Worm (Caenorhabditis elegans) whole organism, early embryonic: Measurements from ENCODE around the gene B0391.14.
A peak's percentile ranks its signal among the peaks of the same experiment; 100 is the strongest.

Experiments used
- B0310.2 ChIP-seq: sonication (generic microtip); optimal IDR thresholded peaks from 2 replicates; lab custom pipeline; 2016; ENCODE audit warnings: mild to moderate bottlenecking, missing genetic modification characterization, missing compliant biosample characterization
- F13C5.2 ChIP-seq: sonication (generic microtip); optimal IDR thresholded peaks from 2 replicates; lab custom pipeline; 2017; ENCODE audit warnings: mild to moderate bottlenecking, missing genetic modification characterization, inconsistent platforms, missing compliant biosample characterization
- aly-1 ChIP-seq: sonication (generic microtip); optimal IDR thresholded peaks from 2 replicates; lab custom pipeline; 2016; ENCODE audit warnings: missing genetic modification characterization, missing compliant biosample characterization
- ama-1 ChIP-seq: fragments of 150-350 bp; optimal IDR thresholded peaks from 2 replicates; lab custom pipeline; 2014
- ceh-13 ChIP-seq: fragments of 200-800 bp; sonication (Bioruptor generic); optimal IDR thresholded peaks from 2 replicates; lab custom pipeline; 2018; ENCODE audit warnings: mild to moderate bottlenecking, missing genetic modification characterization, missing compliant biosample characterization
- ceh-36 ChIP-seq: sonication (generic microtip); optimal IDR thresholded peaks from 2 replicates; lab custom pipeline; 2016; ENCODE audit warnings: missing genetic modification characterization, inconsistent platforms, missing compliant biosample characterization
- ets-7 ChIP-seq: sonication (generic microtip); optimal IDR thresholded peaks from 2 replicates; lab custom pipeline; 2016; ENCODE audit warnings: missing genotype, missing genetic modification characterization, missing compliant biosample characterization
- flt-1 ChIP-seq: fragments of 200-800 bp; sonication (Bioruptor generic); IDR thresholded peaks from 2 replicates; pipeline ENCODE4 v1.3.6; 2022; ENCODE audit warnings: missing genetic modification characterization, missing compliant biosample characterization
- hmbx-1 ChIP-seq: sonication (generic microtip); optimal IDR thresholded peaks from 2 replicates; lab custom pipeline; 2016; ENCODE audit warnings: mild to moderate bottlenecking, missing genetic modification characterization, missing compliant biosample characterization
- hmg-4 ChIP-seq: fragments of 200-800 bp; sonication (Bioruptor generic); optimal IDR thresholded peaks from 2 replicates; lab custom pipeline; 2018; ENCODE audit warnings: mild to moderate bottlenecking, missing genetic modification characterization, missing compliant biosample characterization
- hnd-1 ChIP-seq: sonication (generic microtip); optimal IDR thresholded peaks from 2 replicates; lab custom pipeline; 2016; ENCODE audit warnings: missing genetic modification characterization, missing compliant biosample characterization
- pes-1 ChIP-seq: fragments of 200-800 bp; sonication (Bioruptor generic); IDR thresholded peaks from 2 replicates; pipeline ENCODE4 v1.3.6; 2022; ENCODE audit warnings: missing genetic modification reagents, missing genetic modification characterization, missing compliant biosample characterization
- scrt-1 ChIP-seq: fragments of 200-800 bp; sonication (Bioruptor generic); IDR thresholded peaks from 2 replicates; pipeline ENCODE4 v1.3.6; 2022; ENCODE audit warnings: missing genetic modification characterization, missing compliant biosample characterization
- sea-1 ChIP-seq: fragments of 200-800 bp; sonication (Bioruptor generic); conservative IDR thresholded peaks from 2 replicates; pipeline ENCODE4 v1.3.6; 2022; ENCODE audit warnings: missing genetic modification characterization, missing compliant biosample characterization
- tbx-11 ChIP-seq: fragments of 200-800 bp; sonication (Bioruptor generic); IDR thresholded peaks from 2 replicates; pipeline ENCODE4 v1.3.6; 2022; ENCODE audit warnings: missing genetic modification characterization, missing compliant biosample characterization
- tbx-37 ChIP-seq: fragments of 200-800 bp; sonication (Bioruptor generic); conservative IDR thresholded peaks from 2 replicates; pipeline ENCODE4 v1.3.6; 2022; ENCODE audit warnings: missing genetic modification reagents, missing genetic modification characterization, missing compliant biosample characterization
- tra-4 ChIP-seq: sonication (generic microtip); optimal IDR thresholded peaks from 2 replicates; lab custom pipeline; 2017; ENCODE audit warnings: missing genetic modification characterization, missing compliant biosample characterization

Gene B0391.14

ce11 chrV:15566511-15567178, 33.0 kb downstream of the B0391.14 start:
- no peak for TF ChIP-seq hnd-1 (tag; lab: Kevin White, UChicago)
- no peak for TF ChIP-seq tbx-37 (GFP tag; lab: Robert Waterston, UW)
- TF ChIP-seq ama-1 = no peak
- TF ChIP-seq sea-1 (GFP tag; lab: Robert Waterston, UW) = no peak
- no peak for TF ChIP-seq F13C5.2 (tag; lab: Kevin White, UChicago)
- no peak for TF ChIP-seq tra-4
- no peak for TF ChIP-seq scrt-1 (GFP tag; lab: Robert Waterston, UW)
- TF ChIP-seq flt-1 (GFP tag; lab: Robert Waterston, UW) = no peak
- TF ChIP-seq ets-7 (tag; lab: Kevin White, UChicago) = no peak
- TF ChIP-seq ceh-36 = no peak
- no peak for TF ChIP-seq hmg-4
- TF ChIP-seq B0310.2 (tag; lab: Kevin White, UChicago) = no peak
- no peak for TF ChIP-seq pes-1 (GFP tag; lab: Robert Waterston, UW)
- TF ChIP-seq ceh-13 (GFP tag; lab: Kevin White, UChicago) = no peak
- TF ChIP-seq aly-1 (tag; lab: Kevin White, UChicago) = no peak
- no peak for TF ChIP-seq tbx-11 (GFP tag; lab: Robert Waterston, UW)

DNA sequence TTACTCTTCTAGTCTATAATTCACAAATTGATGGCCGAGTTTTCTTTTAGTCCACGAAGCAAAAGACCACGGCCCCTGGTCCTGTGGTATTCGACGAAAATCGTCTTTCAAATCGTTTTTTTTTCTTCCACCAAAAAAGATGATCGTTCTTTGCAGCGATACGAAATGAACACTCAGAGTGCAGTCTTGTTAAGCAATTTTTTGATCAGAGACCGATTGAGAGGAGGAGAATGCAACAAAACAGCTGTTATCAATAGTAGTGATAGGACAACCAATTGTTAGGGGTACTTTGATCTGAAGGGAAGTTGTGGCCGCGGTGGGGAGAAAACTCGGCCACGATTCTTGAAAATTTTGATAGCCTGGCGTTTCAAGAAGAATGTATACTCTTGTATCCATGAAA, 35.7 kb downstream of the B0391.14 start:
- TF ChIP-seq aly-1 (tag; lab: Kevin White, UChicago) (no peak), tbx-37 (GFP tag; lab: Robert Waterston, UW) (no peak), ets-7 (tag; lab: Kevin White, UChicago) (no peak), tbx-11 (GFP tag; lab: Robert Waterston, UW) (no peak), hmg-4 (no peak), scrt-1 (GFP tag; lab: Robert Waterston, UW) (no peak), hnd-1 (tag; lab: Kevin White, UChicago) (no peak), hmbx-1 (tag; lab: Kevin White, UChicago) (no peak)

DNA sequence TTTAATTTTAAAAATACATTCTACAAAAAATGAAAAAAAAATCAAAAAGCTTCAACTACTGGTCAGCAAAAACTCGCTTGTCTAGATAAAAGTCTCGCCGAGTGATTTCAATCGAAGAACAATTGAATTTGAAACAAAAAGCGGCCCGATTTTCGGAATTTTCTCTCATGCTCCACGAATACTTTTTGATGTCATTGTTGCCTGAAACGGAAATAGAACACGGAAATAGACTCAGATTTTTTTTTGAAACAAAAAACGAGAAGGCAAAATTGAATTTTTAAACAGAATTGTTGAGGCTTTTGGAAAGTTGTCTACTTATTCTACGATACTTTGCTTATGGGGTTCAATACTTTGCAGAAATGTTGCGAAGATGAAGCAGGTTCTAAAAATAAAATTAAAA, 36.2 kb downstream of the B0391.14 start:
- TF ChIP-seq ets-7 (tag; lab: Kevin White, UChicago) = no peak
- TF ChIP-seq hmbx-1 (tag; lab: Kevin White, UChicago) = no peak
- no peak for TF ChIP-seq flt-1 (GFP tag; lab: Robert Waterston, UW)
- TF ChIP-seq ceh-13 (GFP tag; lab: Kevin White, UChicago) = no peak
- no peak for TF ChIP-seq ceh-36
- no peak for TF ChIP-seq F13C5.2 (tag; lab: Kevin White, UChicago)
- TF ChIP-seq tra-4 = no peak

- TF ChIP-seq hnd-1 (tag; lab: Kevin White, UChicago) = no peak
- no peak for TF ChIP-seq tbx-37 (GFP tag; lab: Robert Waterston, UW)
- TF ChIP-seq ets-7 (tag; lab: Kevin White, UChicago) = no peak
- TF ChIP-seq tra-4 = no peak
- TF ChIP-seq sea-1 (GFP tag; lab: Robert Waterston, UW) = no peak
- no peak for TF ChIP-seq B0310.2 (tag; lab: Kevin White, UChicago)
- no peak for TF ChIP-seq flt-1 (GFP tag; lab: Robert Waterston, UW)
- no peak for TF ChIP-seq aly-1 (tag; lab: Kevin White, UChicago)
- no peak for TF ChIP-seq hmg-4
- no peak for TF ChIP-seq F13C5.2 (tag; lab: Kevin White, UChicago)
- TF ChIP-seq hmbx-1 (tag; lab: Kevin White, UChicago) = no peak
- no peak for TF ChIP-seq tbx-11 (GFP tag; lab: Robert Waterston, UW)
Observed at ce11 chrV:15562541-15562940, 37.1 kb downstream of the B0391.14 start.

ce11 chrV:15559729-15560128, 39.9 kb downstream of the B0391.14 start:
- TF ChIP-seq sea-1 (GFP tag; lab: Robert Waterston, UW) = no peak
- no peak for TF ChIP-seq F13C5.2 (tag; lab: Kevin White, UChicago)
- TF ChIP-seq hnd-1 (tag; lab: Kevin White, UChicago) = no peak

DNA sequence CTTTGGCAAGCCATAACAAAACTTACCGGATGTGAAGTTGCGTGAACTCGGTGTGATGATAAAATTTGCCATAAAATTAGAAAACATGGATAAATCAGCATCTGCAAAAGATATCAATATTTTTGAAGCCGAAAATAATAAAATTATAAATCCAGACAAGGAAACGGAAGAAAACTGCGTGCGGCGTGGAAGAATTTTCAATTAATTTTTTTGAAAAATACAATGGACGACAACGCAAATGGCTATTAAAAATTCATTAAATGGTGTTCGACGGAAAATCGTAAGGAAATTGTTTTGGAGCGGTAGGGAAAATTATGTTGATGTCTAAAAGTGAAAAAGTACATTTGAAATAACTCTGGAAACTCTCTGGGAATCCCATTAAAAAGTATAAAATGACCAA, 40.6 kb downstream of the B0391.14 start, which contains the start of gene acr-18:
Gene acr-18 (minus strand): TSS at position 101 of the 400 bp plus-strand sequence.
- TF ChIP-seq ama-1 = no peak
- TF ChIP-seq tra-4 = no peak
- no peak for TF ChIP-seq sea-1 (GFP tag; lab: Robert Waterston, UW)
- TF ChIP-seq ets-7 (tag; lab: Kevin White, UChicago) = no peak
- no peak for TF ChIP-seq aly-1 (tag; lab: Kevin White, UChicago)
- TF ChIP-seq ceh-13 (GFP tag; lab: Kevin White, UChicago) = no peak

DNA sequence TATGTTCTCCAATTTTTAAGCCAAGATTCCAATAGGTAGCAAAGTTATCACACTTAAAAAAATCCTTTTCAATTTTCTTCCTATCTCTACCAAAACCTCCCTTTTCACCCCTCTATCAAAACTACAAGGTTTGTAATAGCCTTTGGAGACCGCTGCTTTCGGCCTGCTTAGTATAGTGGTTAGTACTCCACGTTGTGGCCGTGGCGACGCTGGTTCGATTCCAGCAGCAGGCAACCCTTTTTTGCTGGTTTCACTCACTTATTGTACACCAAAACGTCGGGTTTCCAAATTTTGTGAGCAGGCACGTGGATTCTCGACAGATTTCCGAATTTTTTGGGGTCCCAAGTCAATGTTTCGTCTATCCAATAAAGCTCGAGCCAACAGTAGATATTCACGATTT, 45.8 kb downstream of the B0391.14 start:
- peak; percentile 35 for TF ChIP-seq hmg-4
- no peak for TF ChIP-seq hmbx-1 (tag; lab: Kevin White, UChicago)
- TF ChIP-seq tbx-11 (GFP tag; lab: Robert Waterston, UW) = peak; percentile 67
- TF ChIP-seq ets-7 (tag; lab: Kevin White, UChicago) = no peak
- TF ChIP-seq ceh-13 (GFP tag; lab: Kevin White, UChicago) = peak; percentile 17
- peak; percentile 46 for TF ChIP-seq ceh-36
- TF ChIP-seq sea-1 (GFP tag; lab: Robert Waterston, UW) = no peak
- peak; percentile 41 for TF ChIP-seq hnd-1 (tag; lab: Kevin White, UChicago)
- no peak for TF ChIP-seq B0310.2 (tag; lab: Kevin White, UChicago)
- 0 out of 2 replicates have a peak, but pooled peaks have one; percentile 39 for TF ChIP-seq scrt-1 (GFP tag; lab: Robert Waterston, UW)
- peak; percentile 45; the same call in 1 of the 2 replicates for TF ChIP-seq tbx-37 (GFP tag; lab: Robert Waterston, UW)
- no peak for TF ChIP-seq tra-4
- TF ChIP-seq flt-1 (GFP tag; lab: Robert Waterston, UW) = peak; percentile 65
- TF ChIP-seq ama-1 = no peak
- peak; percentile 76 for TF ChIP-seq pes-1 (GFP tag; lab: Robert Waterston, UW)
- peak; percentile 15 for TF ChIP-seq F13C5.2 (tag; lab: Kevin White, UChicago)
- no peak for TF ChIP-seq aly-1 (tag; lab: Kevin White, UChicago)
